Fruit fly (Drosophila melanogaster): ENCODE results near the gene CG11585.

The CG11585 gene

dm6 chrX:14214505-14215449 is 25.5 kb downstream of the CG11585 start (continued):
- no peak for TF ChIP-seq CG4282 (GFP tag; optimal IDR thresholded peaks at IDR 0.05)
- TF ChIP-seq CG2202 (tag; optimal IDR thresholded peaks at IDR 0.05): no peak
- peak; percentile 30 for TF ChIP-seq D19A (tag; optimal IDR thresholded peaks at IDR 0.05)
- TF ChIP-seq grau (tag; optimal IDR thresholded peaks at IDR 0.05): peak; percentile 75
- TF ChIP-seq HLHmδ (GFP tag; optimal IDR thresholded peaks at IDR 0.05): no peak
- TF ChIP-seq CG2875 (GFP tag; optimal IDR thresholded peaks at IDR 0.05): no peak
- TF ChIP-seq CG8944 (GFP tag; optimal IDR thresholded peaks at IDR 0.05): no peak
- TF ChIP-seq dm (GFP tag; optimal IDR thresholded peaks at IDR 0.05): no peak
- TF ChIP-seq ato (GFP tag; IDR thresholded peaks at IDR 0.05; ENCODE audit: partially characterized antibody): no peak
- no peak for TF ChIP-seq Max (GFP tag; optimal IDR thresholded peaks at IDR 0.05)
- no peak for TF ChIP-seq Eip74EF (GFP tag; optimal IDR thresholded peaks at IDR 0.05)
- no peak for TF ChIP-seq CG2199 (GFP tag; IDR thresholded peaks at IDR 0.05)
- no peak for TF ChIP-seq CG12299 (tag; optimal IDR thresholded peaks at IDR 0.05)
- no peak for TF ChIP-seq slou (GFP tag; optimal IDR thresholded peaks at IDR 0.05)
- TF ChIP-seq YL-1 (GFP tag; optimal IDR thresholded peaks at IDR 0.05): no peak
- peak; percentile 37 for TF ChIP-seq phol (tag; optimal IDR thresholded peaks at IDR 0.05)
- no peak for TF ChIP-seq CG3407 (GFP tag; optimal IDR thresholded peaks at IDR 0.05)
- TF ChIP-seq dan (GFP tag; IDR thresholded peaks at IDR 0.05): no peak
- TF ChIP-seq CG6654 (GFP tag; optimal IDR thresholded peaks at IDR 0.05): peak; percentile 10
- TF ChIP-seq Ets97D (GFP tag; optimal IDR thresholded peaks at IDR 0.05): no peak
- no peak for TF ChIP-seq lbe (GFP tag; optimal IDR thresholded peaks at IDR 0.05)
- TF ChIP-seq dmrt11E (tag; optimal IDR thresholded peaks at IDR 0.05): no peak
- no peak for TF ChIP-seq onecut (GFP tag; IDR thresholded peaks at IDR 0.05)
- no peak for TF ChIP-seq prd (optimal IDR thresholded peaks at IDR 0.05)
- peak; percentile 63; the same call in 2 of the 3 replicates for TF ChIP-seq prd (GFP tag; IDR thresholded peaks at IDR 0.05)
- no peak for TF ChIP-seq gsb-n (tag; optimal IDR thresholded peaks at IDR 0.05)
- TF ChIP-seq CG7745 (tag; optimal IDR thresholded peaks at IDR 0.05): no peak
- no peak for TF ChIP-seq CG4404 (GFP tag; IDR thresholded peaks at IDR 0.05)
- TF ChIP-seq Taf1 (GFP tag; IDR thresholded peaks at IDR 0.05): 0 out of 2 replicates have a peak, but pooled peaks have one; percentile 28
- TF ChIP-seq CG4820 (GFP tag; optimal IDR thresholded peaks at IDR 0.05): no peak
- peak; percentile 37; the same call in 1 of the 2 replicates for TF ChIP-seq ap (GFP tag; IDR thresholded peaks at IDR 0.05)
- TF ChIP-seq trem (tag; optimal IDR thresholded peaks at IDR 0.05): no peak
- TF ChIP-seq Ptx1 (GFP tag; IDR thresholded peaks at IDR 0.05): peak; percentile 48; the same call in 1 of the 2 replicates
- peak; percentile 59 for TF ChIP-seq Oli (tag; optimal IDR thresholded peaks at IDR 0.05)
- no peak for TF ChIP-seq CG14860 (GFP tag; IDR thresholded peaks at IDR 0.05; ENCODE audit: partially characterized antibody)
- TF ChIP-seq CG34224 (GFP tag; IDR thresholded peaks at IDR 0.05; ENCODE audit: partially characterized antibody): no peak
- no peak for TF ChIP-seq CG8290 (GFP tag; optimal IDR thresholded peaks at IDR 0.05)
- TF ChIP-seq CG8290 (tag; optimal IDR thresholded peaks at IDR 0.05): no peak
- TF ChIP-seq ATbp (GFP tag; optimal IDR thresholded peaks at IDR 0.05): no peak
- TF ChIP-seq Lpt (GFP tag; optimal IDR thresholded peaks at IDR 0.05): no peak
- TF ChIP-seq jigr1 (GFP tag; IDR thresholded peaks at IDR 0.05): no peak
- TF ChIP-seq tin (GFP tag; optimal IDR thresholded peaks at IDR 0.05): peak; percentile 6
- peak; percentile 24 for TF ChIP-seq ind (GFP tag; optimal IDR thresholded peaks at IDR 0.05)
- no peak for TF ChIP-seq CTCF (GFP tag; optimal IDR thresholded peaks at IDR 0.05)
- TF ChIP-seq Nf-YA (GFP tag; IDR thresholded peaks at IDR 0.05): no peak
- no peak for TF ChIP-seq NK7.1 (GFP tag; optimal IDR thresholded peaks at IDR 0.05)
- TF ChIP-seq danr (GFP tag; IDR thresholded peaks at IDR 0.05): no peak
- TF ChIP-seq CG32767 (GFP tag; IDR thresholded peaks at IDR 0.05): 0 out of 2 replicates have a peak, but pooled peaks have one; percentile 24
- peak; percentile 66; the same call in 2 of the 3 replicates for TF ChIP-seq CG11695 (GFP tag; IDR thresholded peaks at IDR 0.05)
- TF ChIP-seq CG6765 (GFP tag; optimal IDR thresholded peaks at IDR 0.05): peak; percentile 50
